Fruit fly (Drosophila melanogaster): ENCODE results near the gene CG2116.

CG2116 gene

dm6 chrX:8101479-8102198, 28.0 kb upstream of the CG2116 start, which contains the start of gene CG2258:
Gene CG2258, minus strand, starts transcription at chrX:8102095.
- TF ChIP-seq cic (GFP tag; optimal IDR thresholded peaks at IDR 0.05), result peak; percentile 59
- TF ChIP-seq Clk (GFP tag; optimal IDR thresholded peaks at IDR 0.05), result peak; percentile 83
- peak; percentile 88 for TF ChIP-seq CG11617 (GFP tag; optimal IDR thresholded peaks at IDR 0.05)
- no peak for TF ChIP-seq kay (GFP tag; ENCODE audit: borderline replicate concordance)
- peak; percentile 92 for TF ChIP-seq CG7045 (GFP tag; optimal IDR thresholded peaks at IDR 0.05)
- peak; percentile 71 for TF ChIP-seq tj (GFP tag; optimal IDR thresholded peaks at IDR 0.05)
- TF ChIP-seq CG14711 (tag; optimal IDR thresholded peaks at IDR 0.05), result peak; percentile 95
- TF ChIP-seq toe (GFP tag; optimal IDR thresholded peaks at IDR 0.05), result peak; percentile 89
- peak; percentile 90 for TF ChIP-seq pad (GFP tag; optimal IDR thresholded peaks at IDR 0.05)
- TF ChIP-seq CG7101 (tag; optimal IDR thresholded peaks at IDR 0.05), result peak; percentile 98
- no peak for TF ChIP-seq cnc (optimal IDR thresholded peaks at IDR 0.05)
- TF ChIP-seq ovo (GFP tag; optimal IDR thresholded peaks at IDR 0.05), result peak; percentile 82
- TF ChIP-seq Mnt (GFP tag; optimal IDR thresholded peaks at IDR 0.05), result peak; percentile 89
- TF ChIP-seq Hr96 (GFP tag; optimal IDR thresholded peaks at IDR 0.05), result no peak
- peak; percentile 97 for TF ChIP-seq bab1 (GFP tag; optimal IDR thresholded peaks at IDR 0.05)
- TF ChIP-seq Crg-1 (GFP tag; optimal IDR thresholded peaks at IDR 0.05), result peak; percentile 91
- peak; percentile 97 for TF ChIP-seq CG33017 (tag; optimal IDR thresholded peaks at IDR 0.05)
- TF ChIP-seq CG5204 (GFP tag; optimal IDR thresholded peaks at IDR 0.05), result peak; percentile 87
- peak; percentile 88 for TF ChIP-seq CG1620 (GFP tag; optimal IDR thresholded peaks at IDR 0.05)
- peak; percentile 93 for TF ChIP-seq CG12768 (GFP tag; optimal IDR thresholded peaks at IDR 0.05)

- peak; percentile 70 for TF ChIP-seq cic (GFP tag; optimal IDR thresholded peaks at IDR 0.05)
- peak; percentile 84 for TF ChIP-seq tj (GFP tag; optimal IDR thresholded peaks at IDR 0.05)
- TF ChIP-seq Mnt (GFP tag; optimal IDR thresholded peaks at IDR 0.05), result peak; percentile 77
- TF ChIP-seq CG11617 (GFP tag; optimal IDR thresholded peaks at IDR 0.05), result peak; percentile 11
- TF ChIP-seq ovo (GFP tag; optimal IDR thresholded peaks at IDR 0.05), result no peak
- peak; percentile 11 for TF ChIP-seq CG14711 (tag; optimal IDR thresholded peaks at IDR 0.05)
- peak; percentile 92 for TF ChIP-seq kay (GFP tag; ENCODE audit: borderline replicate concordance)
- no peak for TF ChIP-seq toe (GFP tag; optimal IDR thresholded peaks at IDR 0.05)
These were observed 23.1 kb upstream of the CG2116 start for dm6 chrX:8106281-8107050.

dm6 chrX:8107936-8108335, 21.7 kb upstream of the CG2116 start:
- no peak for TF ChIP-seq pad (GFP tag; optimal IDR thresholded peaks at IDR 0.05)
- TF ChIP-seq Clk (GFP tag; optimal IDR thresholded peaks at IDR 0.05), result no peak
- no peak for TF ChIP-seq cnc (optimal IDR thresholded peaks at IDR 0.05)
- no peak for TF ChIP-seq CG11617 (GFP tag; optimal IDR thresholded peaks at IDR 0.05)
- TF ChIP-seq Hr96 (GFP tag; optimal IDR thresholded peaks at IDR 0.05), result no peak

- TF ChIP-seq ovo (GFP tag; optimal IDR thresholded peaks at IDR 0.05), result peak; percentile 10
- peak; percentile 68 for TF ChIP-seq tj (GFP tag; optimal IDR thresholded peaks at IDR 0.05)
- TF ChIP-seq Clk (GFP tag; optimal IDR thresholded peaks at IDR 0.05), result no peak
- no peak for TF ChIP-seq kay (GFP tag; ENCODE audit: borderline replicate concordance)
- no peak for TF ChIP-seq pad (GFP tag; optimal IDR thresholded peaks at IDR 0.05)
- TF ChIP-seq CG33017 (tag; optimal IDR thresholded peaks at IDR 0.05), result no peak
- TF ChIP-seq CG5204 (GFP tag; optimal IDR thresholded peaks at IDR 0.05), result no peak
These were observed 18.6 kb upstream of the CG2116 start for dm6 chrX:8110984-8111383.

dm6 chrX:8112715-8113114, 16.9 kb upstream of the CG2116 start:
- TF ChIP-seq Mnt (GFP tag; optimal IDR thresholded peaks at IDR 0.05), result peak; percentile 16
- TF ChIP-seq CG5204 (GFP tag; optimal IDR thresholded peaks at IDR 0.05), result peak; percentile 34
- no peak for TF ChIP-seq cnc (optimal IDR thresholded peaks at IDR 0.05)
- peak; percentile 64 for TF ChIP-seq CG11617 (GFP tag; optimal IDR thresholded peaks at IDR 0.05)
- no peak for TF ChIP-seq CG1620 (GFP tag; optimal IDR thresholded peaks at IDR 0.05)
- no peak for TF ChIP-seq CG12768 (GFP tag; optimal IDR thresholded peaks at IDR 0.05)
- TF ChIP-seq toe (GFP tag; optimal IDR thresholded peaks at IDR 0.05), result no peak
- TF ChIP-seq tj (GFP tag; optimal IDR thresholded peaks at IDR 0.05), result peak; percentile 53
- no peak for TF ChIP-seq Hr96 (GFP tag; optimal IDR thresholded peaks at IDR 0.05)
- TF ChIP-seq CG7101 (tag; optimal IDR thresholded peaks at IDR 0.05), result peak; percentile 45
- no peak for TF ChIP-seq Clk (GFP tag; optimal IDR thresholded peaks at IDR 0.05)
- peak; percentile 15 for TF ChIP-seq CG7045 (GFP tag; optimal IDR thresholded peaks at IDR 0.05)

dm6 chrX:8113386-8114279, 16.0 kb upstream of the CG2116 start:
- TF ChIP-seq cic (GFP tag; optimal IDR thresholded peaks at IDR 0.05) (no peak), bab1 (GFP tag; optimal IDR thresholded peaks at IDR 0.05) (peak; percentile 51), Mnt (GFP tag; optimal IDR thresholded peaks at IDR 0.05) (peak; percentile 23), Hr96 (GFP tag; optimal IDR thresholded peaks at IDR 0.05) (peak; percentile 59), Clk (GFP tag; optimal IDR thresholded peaks at IDR 0.05) (peak; percentile 15), CG12768 (GFP tag; optimal IDR thresholded peaks at IDR 0.05) (peak; percentile 33), toe (GFP tag; optimal IDR thresholded peaks at IDR 0.05) (peak; percentile 28), cnc (optimal IDR thresholded peaks at IDR 0.05) (peak; percentile 93 to 96), ovo (GFP tag; optimal IDR thresholded peaks at IDR 0.05) (no peak), CG14711 (tag; optimal IDR thresholded peaks at IDR 0.05) (peak; percentile 67), CG33017 (tag; optimal IDR thresholded peaks at IDR 0.05) (peak; percentile 78), CG1620 (GFP tag; optimal IDR thresholded peaks at IDR 0.05) (peak; percentile 11), CG7045 (GFP tag; optimal IDR thresholded peaks at IDR 0.05) (peak; percentile 63), CG5204 (GFP tag; optimal IDR thresholded peaks at IDR 0.05) (peak; percentile 68), CG7101 (tag; optimal IDR thresholded peaks at IDR 0.05) (peak; percentile 88), tj (GFP tag; optimal IDR thresholded peaks at IDR 0.05) (no peak), pad (GFP tag; optimal IDR thresholded peaks at IDR 0.05) (no peak), Crg-1 (GFP tag; optimal IDR thresholded peaks at IDR 0.05) (peak; percentile 27), CG11617 (GFP tag; optimal IDR thresholded peaks at IDR 0.05) (no peak), kay (GFP tag; ENCODE audit: borderline replicate concordance) (peak; percentile 92)

Data from whole organism, adult.